Fruit fly (Drosophila melanogaster) whole organism, embryonic: Measurements from ENCODE around the gene CG43218.

ENCODE experiments used
- Antp ChIP-seq: fragments of 200-800 bp; sonication (Bioruptor generic); optimal IDR thresholded peaks from 3 replicates; lab custom pipeline; 2016; ENCODE audit warnings: missing biosample characterization, missing genetic modification characterization
- Atf3 ChIP-seq: fragments of 200-800 bp; sonication (Bioruptor generic); optimal IDR thresholded peaks from 3 replicates; lab custom pipeline; 2016; ENCODE audit warnings: missing biosample characterization, missing genetic modification characterization
- B-H2 ChIP-seq: fragments of 200-800 bp; sonication (Bioruptor generic); optimal IDR thresholded peaks from 2 replicates; lab custom pipeline; 2018; ENCODE audit warnings: missing biosample characterization, mild to moderate bottlenecking, missing genetic modification characterization
- CG11695 ChIP-seq: fragments of 200-800 bp; sonication (Bioruptor generic); IDR thresholded peaks from 3 replicates; pipeline ENCODE4 v1.3.6; 2022; ENCODE audit warnings: missing biosample characterization, missing genetic modification characterization
- CG14965 ChIP-seq: fragments of 200-800 bp; sonication (Bioruptor generic); optimal IDR thresholded peaks from 2 replicates; lab custom pipeline; 2016; ENCODE audit warnings: missing biosample characterization, missing genetic modification characterization, borderline replicate concordance
- CG1529 ChIP-seq: fragments of 200-800 bp; sonication (Bioruptor generic); optimal IDR thresholded peaks from 3 replicates; lab custom pipeline; 2018; ENCODE audit warnings: missing biosample characterization, missing genetic modification characterization
- CG16779 ChIP-seq: fragments of 200-800 bp; sonication (Bioruptor generic); IDR thresholded peaks from 2 replicates; pipeline ENCODE4 v1.3.6; 2022; ENCODE audit warnings: missing biosample characterization, missing genetic modification characterization
- CG18476 ChIP-seq: fragments of 200-800 bp; sonication (Bioruptor generic); optimal IDR thresholded peaks from 2 replicates; lab custom pipeline; 2016; ENCODE audit warnings: missing biosample characterization, mild to moderate bottlenecking, missing genetic modification characterization
- CG2202 ChIP-seq: fragments of 200-800 bp; sonication (Bioruptor generic); optimal IDR thresholded peaks from 2 replicates; lab custom pipeline; 2018; ENCODE audit warnings: missing biosample characterization, mild to moderate bottlenecking, missing genetic modification characterization
- CG3163 ChIP-seq: fragments of 200-800 bp; sonication (Bioruptor generic); optimal IDR thresholded peaks from 3 replicates; lab custom pipeline; 2016; ENCODE audit warnings: missing biosample characterization, missing genetic modification characterization
- CG3281 ChIP-seq: fragments of 200-800 bp; sonication (Bioruptor generic); optimal IDR thresholded peaks from 3 replicates; lab custom pipeline; 2017; ENCODE audit warnings: missing biosample characterization, mild to moderate bottlenecking, missing genetic modification characterization
- CG3995 ChIP-seq: fragments of 200-800 bp; sonication (Bioruptor generic); optimal IDR thresholded peaks from 3 replicates; lab custom pipeline; 2016; ENCODE audit warnings: missing biosample characterization, missing genetic modification characterization
- CG6175 ChIP-seq: fragments of 200-800 bp; sonication (Bioruptor generic); IDR thresholded peaks from 3 replicates; pipeline ENCODE4 v1.3.6; 2022; ENCODE audit warnings: missing biosample characterization, missing genetic modification characterization
- CG6683 ChIP-seq: fragments of 200-800 bp; sonication (Bioruptor generic); optimal IDR thresholded peaks from 2 replicates; lab custom pipeline; 2017; ENCODE audit warnings: missing biosample characterization, mild to moderate bottlenecking, missing genetic modification characterization, missing genetic modification reagents
- Camta ChIP-seq: fragments of 200-800 bp; sonication (Bioruptor generic); optimal IDR thresholded peaks from 2 replicates; lab custom pipeline; 2016; ENCODE audit warnings: missing biosample characterization, missing genetic modification characterization
- CoRest ChIP-seq: fragments of 200-800 bp; sonication (Bioruptor generic); optimal IDR thresholded peaks from 3 replicates; lab custom pipeline; 2018; ENCODE audit warnings: missing biosample characterization, mild to moderate bottlenecking, missing genetic modification characterization, moderate library complexity
- GATAe ChIP-seq: fragments of 200-800 bp; sonication (Bioruptor generic); conservative IDR thresholded peaks from 2 replicates; pipeline ENCODE4 v1.3.6; 2022; ENCODE audit warnings: missing biosample characterization, missing genetic modification characterization
- HLH4C ChIP-seq: fragments of 200-800 bp; sonication (Bioruptor generic); IDR thresholded peaks from 3 replicates; pipeline ENCODE4 v1.3.6; 2022; ENCODE audit warnings: missing biosample characterization, missing genetic modification characterization; ENCODE audit not compliant: partially characterized antibody
- HLH54F ChIP-seq: fragments of 200-800 bp; sonication (Bioruptor generic); optimal IDR thresholded peaks from 3 replicates; lab custom pipeline; 2016; ENCODE audit warnings: missing biosample characterization, missing genetic modification characterization
- Hey ChIP-seq: fragments of 200-800 bp; sonication (Bioruptor generic); optimal IDR thresholded peaks from 3 replicates; lab custom pipeline; 2018; ENCODE audit warnings: missing biosample characterization, mild to moderate bottlenecking, missing genetic modification characterization
- Hr51 ChIP-seq, 2 experiments: fragments of 200-800 bp; sonication (Bioruptor generic); optimal IDR thresholded peaks; 2 replicates in 1 of 2; 3 replicates in 1 of 2; lab custom pipeline; 2016 to 2018; ENCODE audit warnings: missing biosample characterization in 2 of 2, missing genetic modification characterization in 2 of 2, mild to moderate bottlenecking in 1 of 2, moderate library complexity in 1 of 2
- Myb ChIP-seq: fragments of 200-800 bp; sonication (Bioruptor generic); optimal IDR thresholded peaks from 2 replicates; lab custom pipeline; 2016; ENCODE audit warnings: missing biosample characterization, missing genetic modification characterization
- Nf-YB ChIP-seq: fragments of 200-800 bp; sonication (Bioruptor generic); optimal IDR thresholded peaks from 3 replicates; lab custom pipeline; 2019; ENCODE audit warnings: missing biosample characterization, mild to moderate bottlenecking, missing genetic modification characterization, moderate library complexity
- Stat92E ChIP-seq, 3 experiments: fragments of >200 bp in 2 of 3; fragments of 200-800 bp in 1 of 3; sonication (Bioruptor generic) in 1 of 3; optimal IDR thresholded peaks; 2 replicates each; lab custom pipeline; 2017 to 2019; ENCODE audit warnings: missing biosample characterization in 3 of 3, missing genetic modification characterization in 3 of 3, mild to moderate bottlenecking in 1 of 3, moderate library complexity in 1 of 3
- ara ChIP-seq: fragments of 200-800 bp; sonication (Bioruptor generic); IDR thresholded peaks from 2 replicates; pipeline ENCODE4 v1.3.6; 2022; ENCODE audit warnings: missing biosample characterization, missing genetic modification characterization
- bbx ChIP-seq: fragments of 200-800 bp; sonication (Bioruptor generic); IDR thresholded peaks from 2 replicates; pipeline ENCODE4 v1.3.6; 2022; ENCODE audit warnings: missing biosample characterization, missing genetic modification characterization; ENCODE audit not compliant: partially characterized antibody
- cad ChIP-seq: fragments of >200 bp; optimal IDR thresholded peaks from 2 replicates; lab custom pipeline; 2017; ENCODE audit warnings: missing biosample characterization, missing genetic modification characterization
- chinmo ChIP-seq: fragments of 200-800 bp; sonication (Bioruptor generic); IDR thresholded peaks from 4 replicates; pipeline ENCODE4 v1.3.6; 2022; ENCODE audit warnings: missing biosample characterization, missing genetic modification characterization; ENCODE audit not compliant: partially characterized antibody
- da ChIP-seq: fragments of 200-800 bp; sonication (Bioruptor generic); optimal IDR thresholded peaks from 2 replicates; lab custom pipeline; 2016; ENCODE audit warnings: missing biosample characterization, missing genetic modification characterization
- dm ChIP-seq: fragments of 200-800 bp; sonication (Bioruptor generic); optimal IDR thresholded peaks from 3 replicates; lab custom pipeline; 2016; ENCODE audit warnings: missing biosample characterization, missing genetic modification characterization
- dmrt11E ChIP-seq: fragments of 200-800 bp; sonication (Bioruptor generic); optimal IDR thresholded peaks from 3 replicates; lab custom pipeline; 2018; ENCODE audit warnings: missing biosample characterization, mild to moderate bottlenecking, missing genetic modification characterization, moderate library complexity
- fd64A ChIP-seq: fragments of 200-800 bp; sonication (Bioruptor generic); optimal IDR thresholded peaks from 3 replicates; lab custom pipeline; 2018; ENCODE audit warnings: missing biosample characterization, mild to moderate bottlenecking, missing genetic modification characterization
- fd96Cb ChIP-seq: fragments of 200-800 bp; sonication (Bioruptor generic); optimal IDR thresholded peaks from 2 replicates; lab custom pipeline; 2018; ENCODE audit warnings: missing biosample characterization, mild to moderate bottlenecking, missing genetic modification characterization, moderate library complexity
- fru ChIP-seq: fragments of >200 bp; optimal IDR thresholded peaks from 2 replicates; lab custom pipeline; 2017
- grn ChIP-seq: fragments of 200-800 bp; sonication (Bioruptor generic); optimal IDR thresholded peaks from 3 replicates; lab custom pipeline; 2017; ENCODE audit warnings: missing biosample characterization, missing genetic modification characterization
- gsb ChIP-seq: fragments of 200-800 bp; sonication (Bioruptor generic); IDR thresholded peaks from 2 replicates; pipeline ENCODE4 v1.3.6; 2022; ENCODE audit warnings: missing biosample characterization, missing genetic modification characterization
- lab ChIP-seq: fragments of 200-800 bp; sonication (Bioruptor generic); optimal IDR thresholded peaks from 3 replicates; lab custom pipeline; 2017; ENCODE audit warnings: missing biosample characterization, missing genetic modification characterization, mild to moderate bottlenecking, moderate library complexity, missing genetic modification reagents
- lbe ChIP-seq: fragments of 200-800 bp; sonication (Bioruptor generic); optimal IDR thresholded peaks from 2 replicates; lab custom pipeline; 2016; ENCODE audit warnings: missing biosample characterization, mild to moderate bottlenecking, missing genetic modification characterization
- mam ChIP-seq: fragments of 200-800 bp; sonication (Bioruptor generic); optimal IDR thresholded peaks from 3 replicates; lab custom pipeline; 2016; ENCODE audit warnings: missing biosample characterization, missing genetic modification characterization
- mirr ChIP-seq: fragments of 200-800 bp; sonication (Bioruptor generic); optimal IDR thresholded peaks from 3 replicates; lab custom pipeline; 2018; ENCODE audit warnings: missing biosample characterization, mild to moderate bottlenecking, missing genetic modification characterization
- nau ChIP-seq: fragments of 200-800 bp; sonication (Bioruptor generic); optimal IDR thresholded peaks from 3 replicates; lab custom pipeline; 2017; ENCODE audit warnings: missing biosample characterization, mild to moderate bottlenecking, missing genetic modification characterization, missing genetic modification reagents
- salm ChIP-seq: fragments of 200-800 bp; sonication (Bioruptor generic); optimal IDR thresholded peaks from 2 replicates; lab custom pipeline; 2018; ENCODE audit warnings: missing biosample characterization, mild to moderate bottlenecking, missing genetic modification characterization
- sr ChIP-seq: fragments of 200-800 bp; sonication (Bioruptor generic); IDR thresholded peaks from 3 replicates; pipeline ENCODE4 v1.3.6; 2022; ENCODE audit warnings: missing biosample characterization, missing genetic modification characterization
- ssp ChIP-seq: fragments of 200-800 bp; sonication (Bioruptor generic); IDR thresholded peaks from 2 replicates; pipeline ENCODE4 v1.3.6; 2022; ENCODE audit warnings: missing biosample characterization, missing genetic modification characterization
- stc ChIP-seq: fragments of 200-800 bp; sonication (Bioruptor generic); IDR thresholded peaks from 2 replicates; pipeline ENCODE4 v1.3.6; 2022; ENCODE audit warnings: missing biosample characterization, missing genetic modification characterization
- tna ChIP-seq: fragments of 200-800 bp; sonication (Bioruptor generic); IDR thresholded peaks from 2 replicates; pipeline ENCODE4 v1.3.6; 2022; ENCODE audit warnings: missing biosample characterization, missing genetic modification characterization; ENCODE audit not compliant: partially characterized antibody
- vfl ChIP-seq: fragments of 200-800 bp; sonication (Bioruptor generic); optimal IDR thresholded peaks from 2 replicates; lab custom pipeline; 2016; ENCODE audit warnings: missing biosample characterization, missing genetic modification characterization
- vvl ChIP-seq: fragments of 200-800 bp; sonication (Bioruptor generic); IDR thresholded peaks from 2 replicates; pipeline ENCODE4 v1.3.6; 2022; ENCODE audit warnings: missing biosample characterization, missing genetic modification characterization
- zfh1 ChIP-seq: fragments of 200-800 bp; sonication (Bioruptor generic); IDR thresholded peaks from 3 replicates; pipeline ENCODE4 v1.3.6; 2022; ENCODE audit warnings: missing biosample characterization, missing genetic modification characterization

CG43218 gene

dm6 chr3L:21279876-21280566 is 22.2 kb downstream of the CG43218 start, which contains the start of gene AcCoAS (continued):
- TF ChIP-seq B-H2 (GFP tag; lab: Kevin White, UChicago), result peak; percentile 64
- peak; percentile 6 for TF ChIP-seq CG6683 (GFP tag; lab: Kevin White, UChicago)
- peak; percentile 3 for TF ChIP-seq Myb (GFP tag; lab: Kevin White, UChicago)
- peak; percentile 45 for TF ChIP-seq dm (GFP tag; lab: Kevin White, UChicago)
- TF ChIP-seq gsb (GFP tag; lab: Robert Waterston, UW), result no peak
- peak; percentile 82 for TF ChIP-seq mirr (GFP tag; lab: Kevin White, UChicago)
- TF ChIP-seq Stat92E (GFP tag; optimal IDR thresholded peaks at IDR 0.05; lab: Kevin White, UChicago), result no peak
- no peak for TF ChIP-seq CG1529
- no peak for TF ChIP-seq fd64A (GFP tag; lab: Kevin White, UChicago)
- peak; percentile 59 for TF ChIP-seq CG3281 (GFP tag; lab: Kevin White, UChicago)
- TF ChIP-seq fd96Cb (tag; lab: Kevin White, UChicago), result no peak
- no peak for TF ChIP-seq fru
- peak in 1 of 2 experiments; percentile 1 for TF ChIP-seq Hr51 (GFP tag; optimal IDR thresholded peaks at IDR 0.05; lab: Kevin White, UChicago)
- peak; percentile 78 for TF ChIP-seq lab (GFP tag; lab: Kevin White, UChicago)
- TF ChIP-seq CG6175, result no peak
- TF ChIP-seq Antp (GFP tag; lab: Kevin White, UChicago), result peak; percentile 7
- peak; percentile 54 for TF ChIP-seq lbe (GFP tag; lab: Kevin White, UChicago)
- TF ChIP-seq CG14965 (GFP tag; lab: Kevin White, UChicago), result no peak
- peak; percentile 58 for TF ChIP-seq vfl (GFP tag; lab: Kevin White, UChicago)
- TF ChIP-seq CG16779 (GFP tag; lab: Robert Waterston, UW), result 0 out of 2 replicates have a peak, but pooled peaks have one; percentile 44
- peak; percentile 41; the same call in 1 of the 2 replicates for TF ChIP-seq tna (GFP tag; lab: Robert Waterston, UW)
- TF ChIP-seq cad, result no peak
- no peak for TF ChIP-seq sr
- peak; percentile 19 for TF ChIP-seq mam (GFP tag; lab: Kevin White, UChicago)
- TF ChIP-seq CG3995 (GFP tag; lab: Kevin White, UChicago), result no peak
- no peak for TF ChIP-seq Camta
- no peak for TF ChIP-seq Atf3 (GFP tag; lab: Kevin White, UChicago)
- TF ChIP-seq CG3163 (GFP tag; lab: Kevin White, UChicago), result peak; percentile 85
- no peak for TF ChIP-seq CG2202
- no peak for TF ChIP-seq HLH4C (GFP tag; lab: Robert Waterston, UW)
- no peak for TF ChIP-seq Nf-YB (GFP tag; lab: Kevin White, UChicago)
- 0 out of 3 replicates have a peak, but pooled peaks have one; percentile 29 for TF ChIP-seq CG11695
- 0 out of 3 replicates have a peak, but pooled peaks have one; percentile 13 for TF ChIP-seq zfh1 (GFP tag; lab: Robert Waterston, UW)
- no peak for TF ChIP-seq salm (tag; lab: Kevin White, UChicago)
- TF ChIP-seq vvl (GFP tag; lab: Robert Waterston, UW), result peak; percentile 33; the same call in 1 of the 2 replicates
- peak; percentile 81; the same call in 2 of the 4 replicates for TF ChIP-seq chinmo
- TF ChIP-seq Hey, result peak; percentile 27
- TF ChIP-seq HLH54F (GFP tag; lab: Kevin White, UChicago), result peak; percentile 15
- TF ChIP-seq ssp (GFP tag; lab: Robert Waterston, UW), result no peak
- TF ChIP-seq nau (GFP tag; lab: Kevin White, UChicago), result peak; percentile 60
- no peak; the same call in 1 of the 2 replicates for TF ChIP-seq GATAe
- no peak for TF ChIP-seq CG18476 (GFP tag; lab: Kevin White, UChicago)
- TF ChIP-seq stc, result 0 out of 2 replicates have a peak, but pooled peaks have one; percentile 35
- no peak for TF ChIP-seq da (GFP tag; lab: Kevin White, UChicago)
- TF ChIP-seq CoRest (tag; lab: Kevin White, UChicago), result peak; percentile 5
- TF ChIP-seq ara (GFP tag; lab: Robert Waterston, UW), result no peak
- no peak for TF ChIP-seq dmrt11E (tag; lab: Kevin White, UChicago)
- peak; percentile 30; the same call in 1 of the 2 replicates for TF ChIP-seq bbx (GFP tag; lab: Robert Waterston, UW)
- TF ChIP-seq grn, result peak; percentile 91
